Fruit fly (Drosophila melanogaster) S2 (cell line): ENCODE data around the gene Ant2.

Experiments
- CG8478 ChIP-seq: fragments of >200 bp; optimal IDR thresholded peaks from 2 replicates; lab custom pipeline; 2018
- CTCF ChIP-seq, 2 experiments: fragments of >200 bp; optimal IDR thresholded peaks; 2 replicates each; lab custom pipeline; 2018

dm6 chrX:10764206-10764605 is 22.5 kb downstream of the Ant2 start, which contains the start of gene Tango5:
- TF ChIP-seq CG8478 (no peak), CTCF (optimal IDR thresholded peaks at IDR 0.05; lab: Kevin White, UChicago) (peak in 1 of 2 experiments; percentile 65)
